Worm (Caenorhabditis elegans): ENCODE results near the gene clec-62.

DNA sequence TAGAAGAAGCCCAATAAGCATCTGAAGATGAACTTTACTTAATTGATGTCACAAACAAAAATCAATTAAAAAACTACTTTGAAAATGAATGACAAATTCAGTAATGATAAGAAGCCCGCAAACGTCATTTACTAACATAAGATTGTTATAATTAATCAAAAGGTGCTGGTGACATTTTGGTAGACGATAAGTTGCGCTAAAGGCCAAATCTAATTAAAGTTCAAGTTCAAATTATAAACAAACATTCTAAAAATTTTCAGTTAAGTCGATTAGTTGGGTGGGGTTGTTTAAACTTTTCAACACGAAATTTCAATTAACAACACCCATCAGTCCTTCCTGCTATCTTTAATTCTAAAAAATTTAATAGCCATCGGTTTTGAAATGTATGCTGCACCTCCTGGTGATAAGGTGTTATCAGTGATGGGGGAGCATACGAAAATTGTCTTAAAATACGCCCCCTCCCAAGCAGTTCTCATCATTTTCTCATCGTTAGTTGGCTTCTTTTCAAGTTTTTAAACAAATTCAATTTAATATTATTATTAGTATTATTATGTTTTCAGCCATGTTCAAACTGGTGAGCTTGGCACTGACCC is at the start of gene clec-62, which contains the start of gene clec-63:
- TF ChIP-seq Y53G8AR.9 (GFP tag; conservative IDR thresholded peaks at IDR 0.05), result no peak
- no peak for TF ChIP-seq dox-1 (GFP tag; IDR thresholded peaks at IDR 0.05)
- no peak for TF ChIP-seq snpc-3.4 (tag; optimal IDR thresholded peaks at IDR 0.05)
- TF ChIP-seq unc-130 (GFP tag; optimal IDR thresholded peaks at IDR 0.05), result no peak
- TF ChIP-seq Y53F4B.3 (GFP tag; IDR thresholded peaks at IDR 0.05), result no peak
- TF ChIP-seq ama-1 (optimal IDR thresholded peaks at IDR 0.05), result no peak
- TF ChIP-seq ama-1 (GFP tag; optimal IDR thresholded peaks at IDR 0.05), result no peak
- no peak for TF ChIP-seq gei-17 (GFP tag; optimal IDR thresholded peaks at IDR 0.05)
- no peak for TF ChIP-seq C17E4.6 (GFP tag; IDR thresholded peaks at IDR 0.05)
- no peak for TF ChIP-seq F52B5.7 (tag; optimal IDR thresholded peaks at IDR 0.05)
- no peak for TF ChIP-seq Y95B8A.8 (GFP tag; IDR thresholded peaks at IDR 0.05)
- TF ChIP-seq unc-62 (GFP tag; optimal IDR thresholded peaks at IDR 0.05), result no peak

Data from whole organism, young adult.